Fruit fly (Drosophila melanogaster): Measurements from ENCODE around the gene Adgf-A2.
A peak's percentile ranks its signal among the peaks of the same experiment; 100 is the strongest.

Gene Adgf-A2

DNA sequence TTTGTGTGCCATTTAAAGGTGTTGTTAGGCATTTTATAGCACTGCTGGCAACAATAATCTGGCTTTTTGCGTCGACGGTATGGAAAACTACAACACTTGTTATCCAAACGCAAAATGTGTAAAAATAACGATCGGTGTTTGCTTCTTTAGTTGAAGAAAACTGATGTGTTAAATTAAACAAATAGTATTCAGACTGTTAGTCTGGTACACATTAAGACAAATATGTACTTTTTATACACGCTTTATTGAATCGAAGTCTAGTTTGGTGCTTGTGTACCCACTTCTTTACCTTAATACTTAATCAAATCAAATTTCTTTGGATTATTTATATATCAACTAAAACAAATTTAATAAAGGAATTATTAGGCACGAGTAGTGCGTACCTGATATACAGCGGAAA lies 27.5 kb upstream of the Adgf-A2 start (continued):
- TF ChIP-seq CG6813 (GFP tag; optimal IDR thresholded peaks at IDR 0.05) = peak; percentile 79
- TF ChIP-seq CG11247 (GFP tag; IDR thresholded peaks at IDR 0.05) = peak; percentile 49; the same call in 1 of the 2 replicates
- peak; percentile 40 for TF ChIP-seq CG1233 (GFP tag; optimal IDR thresholded peaks at IDR 0.05)
- TF ChIP-seq bcd (GFP tag; optimal IDR thresholded peaks at IDR 0.05) = peak; percentile 3
- no peak for TF ChIP-seq HmgZ (tag; optimal IDR thresholded peaks at IDR 0.05)
- TF ChIP-seq Fer2 (tag; optimal IDR thresholded peaks at IDR 0.05) = peak; percentile 52
- TF ChIP-seq D19B (GFP tag; optimal IDR thresholded peaks at IDR 0.05) = peak; percentile 39
- peak; percentile 49 for TF ChIP-seq Hand (GFP tag; optimal IDR thresholded peaks at IDR 0.05)
- no peak for TF ChIP-seq mirr (GFP tag; optimal IDR thresholded peaks at IDR 0.05)
- TF ChIP-seq CG9817 (tag; optimal IDR thresholded peaks at IDR 0.05) = peak; percentile 42
- TF ChIP-seq CG12104 (GFP tag; optimal IDR thresholded peaks at IDR 0.05) = peak; percentile 45
- TF ChIP-seq CG3281 (GFP tag; optimal IDR thresholded peaks at IDR 0.05) = peak; percentile 88
- TF ChIP-seq CG13894 (tag; optimal IDR thresholded peaks at IDR 0.05) = no peak
- peak; percentile 23 for TF ChIP-seq CG31365 (tag; optimal IDR thresholded peaks at IDR 0.05)
- peak; percentile 4 for TF ChIP-seq pfk (GFP tag; optimal IDR thresholded peaks at IDR 0.05)
- TF ChIP-seq D (optimal IDR thresholded peaks at IDR 0.05) = no peak
- no peak for TF ChIP-seq D (GFP tag; optimal IDR thresholded peaks at IDR 0.05)
- TF ChIP-seq B-H2 (GFP tag; optimal IDR thresholded peaks at IDR 0.05) = peak; percentile 80
- no peak for TF ChIP-seq Camta (GFP tag; optimal IDR thresholded peaks at IDR 0.05)
- TF ChIP-seq pho (GFP tag; optimal IDR thresholded peaks at IDR 0.05) = peak; percentile 39
- TF ChIP-seq slou (GFP tag; optimal IDR thresholded peaks at IDR 0.05) = peak; percentile 2
- TF ChIP-seq CG10543 (GFP tag; optimal IDR thresholded peaks at IDR 0.05) = peak; percentile 78
- peak; percentile 2 for TF ChIP-seq Jarid2 (GFP tag; optimal IDR thresholded peaks at IDR 0.05)
- TF ChIP-seq org-1 (GFP tag; optimal IDR thresholded peaks at IDR 0.05) = peak; percentile 12
- TF ChIP-seq Meics (GFP tag; optimal IDR thresholded peaks at IDR 0.05) = peak; percentile 81
- TF ChIP-seq CG7963 (GFP tag; IDR thresholded peaks at IDR 0.05; ENCODE audit: partially characterized antibody) = no peak
- peak; percentile 7 for TF ChIP-seq CG9727 (GFP tag; optimal IDR thresholded peaks at IDR 0.05)
- peak; percentile 66 for TF ChIP-seq CG6765 (GFP tag; optimal IDR thresholded peaks at IDR 0.05)
- TF ChIP-seq CG10209 (GFP tag; optimal IDR thresholded peaks at IDR 0.05) = peak; percentile 57
- TF ChIP-seq repo (GFP tag; optimal IDR thresholded peaks at IDR 0.05) = no peak
- no peak for TF ChIP-seq CG4360 (GFP tag; IDR thresholded peaks at IDR 0.05)
- no peak for TF ChIP-seq fru (optimal IDR thresholded peaks at IDR 0.05)
- TF ChIP-seq Dip3 (GFP tag; optimal IDR thresholded peaks at IDR 0.05) = no peak
- peak; percentile 81 for TF ChIP-seq Fer3 (tag; optimal IDR thresholded peaks at IDR 0.05)
- no peak for TF ChIP-seq CG14860 (GFP tag; IDR thresholded peaks at IDR 0.05; ENCODE audit: partially characterized antibody)
- TF ChIP-seq hkb (optimal IDR thresholded peaks at IDR 0.05) = no peak
- TF ChIP-seq hkb (GFP tag; IDR thresholded peaks at IDR 0.05) = no peak
- TF ChIP-seq so (GFP tag; IDR thresholded peaks at IDR 0.05) = no peak
- TF ChIP-seq ro (GFP tag; IDR thresholded peaks at IDR 0.05) = no peak
- TF ChIP-seq Atf6 (GFP tag; IDR thresholded peaks at IDR 0.05) = peak; percentile 80
- no peak for TF ChIP-seq Ets65A (GFP tag)
- TF ChIP-seq Chrac-16 (GFP tag; optimal IDR thresholded peaks at IDR 0.05) = no peak
- peak; percentile 15 for TF ChIP-seq CG12744 (GFP tag; optimal IDR thresholded peaks at IDR 0.05)
- no peak for TF ChIP-seq CG30431 (GFP tag; optimal IDR thresholded peaks at IDR 0.05)
- no peak for TF ChIP-seq CG11504 (tag; optimal IDR thresholded peaks at IDR 0.05)
- TF ChIP-seq CG3838 (GFP tag; optimal IDR thresholded peaks at IDR 0.05) = no peak
- peak; percentile 62 for TF ChIP-seq CG2120 (GFP tag; optimal IDR thresholded peaks at IDR 0.05)
- TF ChIP-seq CG2129 (GFP tag; IDR thresholded peaks at IDR 0.05; ENCODE audit: partially characterized antibody) = no peak
- TF ChIP-seq gt (GFP tag; IDR thresholded peaks at IDR 0.05) = no peak
- TF ChIP-seq Dek (tag; optimal IDR thresholded peaks at IDR 0.05) = peak; percentile 67
- TF ChIP-seq da (GFP tag; optimal IDR thresholded peaks at IDR 0.05) = no peak
- TF ChIP-seq CG32532 (GFP tag; IDR thresholded peaks at IDR 0.05) = no peak
